Worm (Caenorhabditis elegans) whole organism, L2 larva: ENCODE results near the gene ZK105.5.

Source experiments
- ceh-82 ChIP-seq: fragments of 150-350 bp; optimal IDR thresholded peaks from 2 replicates; lab custom pipeline; 2014; ENCODE audit warnings: missing biosample characterization, missing genetic modification characterization
- dmd-4 ChIP-seq: sonication (generic microtip); optimal IDR thresholded peaks from 2 replicates; lab custom pipeline; 2017; ENCODE audit warnings: missing biosample characterization, missing genetic modification characterization
- lin-13 ChIP-seq: fragments of 150-350 bp; optimal IDR thresholded peaks from 2 replicates; lab custom pipeline; 2014; ENCODE audit warnings: missing biosample characterization, missing genetic modification reagents, missing genetic modification characterization
- nhr-11 ChIP-seq: fragments of 150-350 bp; optimal IDR thresholded peaks from 2 replicates; lab custom pipeline; 2014; ENCODE audit warnings: missing biosample characterization, missing genetic modification characterization
- nhr-237 ChIP-seq: fragments of 150-350 bp; optimal IDR thresholded peaks from 2 replicates; lab custom pipeline; 2014; ENCODE audit warnings: missing biosample characterization, missing genetic modification characterization
- nhr-77 ChIP-seq: fragments of 150-350 bp; optimal IDR thresholded peaks from 2 replicates; lab custom pipeline; 2014; ENCODE audit warnings: missing biosample characterization, missing genetic modification characterization
- snpc-4 ChIP-seq: fragments of 150-350 bp; optimal IDR thresholded peaks from 2 replicates; lab custom pipeline; 2014; ENCODE audit warnings: missing biosample characterization, missing genetic modification characterization

DNA sequence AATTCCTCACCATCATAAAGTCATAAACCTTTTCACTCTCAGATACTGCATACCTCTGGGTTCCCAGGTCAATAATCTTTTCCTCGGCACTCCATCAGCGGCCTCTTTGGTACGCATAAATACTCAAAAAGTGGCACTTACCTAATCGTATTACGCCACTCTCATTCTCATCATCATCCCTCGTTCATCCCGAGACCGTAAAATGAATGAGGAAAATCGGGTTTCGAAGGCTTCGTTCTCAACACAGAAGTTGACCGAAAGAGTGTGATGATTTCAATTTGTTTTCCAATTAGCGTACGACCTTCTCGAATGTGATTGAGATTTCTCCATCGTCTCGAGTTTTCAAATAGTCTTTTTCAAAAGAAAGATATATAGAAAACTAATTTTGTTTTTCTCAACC, 22.4 kb upstream of the ZK105.5 start:
- no peak for TF ChIP-seq nhr-11 (tag; lab: Kevin White, UChicago)
- TF ChIP-seq lin-13 (GFP tag; lab: Kevin White, UChicago): no peak
- TF ChIP-seq dmd-4 (tag; lab: Kevin White, UChicago): no peak
- no peak for TF ChIP-seq nhr-237
- no peak for TF ChIP-seq ceh-82 (tag; lab: Kevin White, UChicago)
- TF ChIP-seq nhr-77: no peak
- TF ChIP-seq snpc-4: no peak
